Comparison of ENCODE assay signal across 1 fruit fly cellular context in genomic region chr2L:10278658-10279057, dm6.
TF ChIP-seq lines count a peak whose summit lies in the region.

Gene Utx (minus strand): TSS chr2L:10278811.

TF ChIP-seq in whole organism, embryonic, 481 proteins besides CTCF, POLR2A, EP300 and RAD21 (continued from another document and continues in another):
- TF ChIP-seq CG7963 (GFP tag; IDR thresholded peaks at IDR 0.05; lab: Robert Waterston, UW; ENCODE audit: partially characterized antibody) = peak; percentile 51; the same call in 1 of the 3 replicates
- TF ChIP-seq D (optimal IDR thresholded peaks at IDR 0.05; lab: Kevin White, UChicago) = no peak
- no peak for TF ChIP-seq D (GFP tag; optimal IDR thresholded peaks at IDR 0.05; lab: Kevin White, UChicago)
- TF ChIP-seq CG15514 (GFP tag; optimal IDR thresholded peaks at IDR 0.05; lab: Kevin White, UChicago) = peak; percentile 67
- TF ChIP-seq gro (GFP tag; optimal IDR thresholded peaks at IDR 0.05; lab: Kevin White, UChicago) = peak; percentile 61
- no peak for TF ChIP-seq CG13296 (GFP tag; optimal IDR thresholded peaks at IDR 0.05; lab: Kevin White, UChicago)
- no peak for TF ChIP-seq sens (GFP tag; lab: Kevin White, UChicago)
- no peak for TF ChIP-seq Kr (GFP tag; optimal IDR thresholded peaks at IDR 0.05; lab: Kevin White, UChicago)
- no peak for TF ChIP-seq CG6683 (GFP tag; optimal IDR thresholded peaks at IDR 0.05; lab: Kevin White, UChicago)
- no peak for TF ChIP-seq tin (GFP tag; optimal IDR thresholded peaks at IDR 0.05; lab: Kevin White, UChicago)
- peak; percentile 62 for TF ChIP-seq ato (GFP tag; IDR thresholded peaks at IDR 0.05; lab: Robert Waterston, UW; ENCODE audit: partially characterized antibody)
- TF ChIP-seq sens-2 (GFP tag; IDR thresholded peaks at IDR 0.05; lab: Robert Waterston, UW) = no peak
- TF ChIP-seq CG8478 (optimal IDR thresholded peaks at IDR 0.05; lab: Kevin White, UChicago) = no peak
- no peak for TF ChIP-seq CG15601 (tag; optimal IDR thresholded peaks at IDR 0.05; lab: Kevin White, UChicago)
- no peak for TF ChIP-seq pb (GFP tag; optimal IDR thresholded peaks at IDR 0.05; lab: Kevin White, UChicago)
- peak; percentile 49 for TF ChIP-seq trem (tag; optimal IDR thresholded peaks at IDR 0.05; lab: Kevin White, UChicago)
- no peak for TF ChIP-seq CkIIα-i1 (GFP tag; IDR thresholded peaks at IDR 0.05; lab: Robert Waterston, UW)
- TF ChIP-seq wor (GFP tag; IDR thresholded peaks at IDR 0.05; lab: Robert Waterston, UW) = no peak
- no peak for TF ChIP-seq dpn (GFP tag; optimal IDR thresholded peaks at IDR 0.05; lab: Kevin White, UChicago)
- no peak for TF ChIP-seq seq (GFP tag; IDR thresholded peaks at IDR 0.05; lab: Robert Waterston, UW)
- TF ChIP-seq CG18599 (GFP tag; optimal IDR thresholded peaks at IDR 0.05; lab: Kevin White, UChicago) = no peak
- no peak for TF ChIP-seq NC2β (GFP tag; optimal IDR thresholded peaks at IDR 0.05; lab: Kevin White, UChicago)
- TF ChIP-seq CG3281 (GFP tag; optimal IDR thresholded peaks at IDR 0.05; lab: Kevin White, UChicago) = no peak
- peak; percentile 25 for TF ChIP-seq gfzf (GFP tag; optimal IDR thresholded peaks at IDR 0.05; lab: Kevin White, UChicago)
- no peak for TF ChIP-seq Camta (GFP tag; optimal IDR thresholded peaks at IDR 0.05; lab: Kevin White, UChicago)
- no peak for TF ChIP-seq Taf1 (GFP tag; IDR thresholded peaks at IDR 0.05; lab: Robert Waterston, UW)
- TF ChIP-seq fd3F (GFP tag; optimal IDR thresholded peaks at IDR 0.05; lab: Kevin White, UChicago) = no peak
- no peak for TF ChIP-seq CG15269 (tag; optimal IDR thresholded peaks at IDR 0.05; lab: Kevin White, UChicago)
- no peak for TF ChIP-seq HLH3B (GFP tag; IDR thresholded peaks at IDR 0.05; lab: Robert Waterston, UW)
- TF ChIP-seq CG4854 (GFP tag; optimal IDR thresholded peaks at IDR 0.05; lab: Kevin White, UChicago) = no peak
- TF ChIP-seq gsb (GFP tag; IDR thresholded peaks at IDR 0.05; lab: Robert Waterston, UW) = no peak
- no peak for TF ChIP-seq pita (GFP tag; optimal IDR thresholded peaks at IDR 0.05; lab: Kevin White, UChicago)
- no peak for TF ChIP-seq CG1603 (tag; optimal IDR thresholded peaks at IDR 0.05; lab: Kevin White, UChicago)
- TF ChIP-seq Rx (GFP tag; IDR thresholded peaks at IDR 0.05; lab: Robert Waterston, UW) = no peak
- no peak for TF ChIP-seq pho (GFP tag; optimal IDR thresholded peaks at IDR 0.05; lab: Kevin White, UChicago)
- TF ChIP-seq CG43689 (GFP tag; IDR thresholded peaks at IDR 0.05; lab: Robert Waterston, UW) = no peak
- peak; percentile 66; the same call in 1 of the 3 replicates for TF ChIP-seq mld (GFP tag; IDR thresholded peaks at IDR 0.05; lab: Robert Waterston, UW; ENCODE audit: partially characterized antibody)
- peak; percentile 45 for TF ChIP-seq CG12659 (GFP tag; optimal IDR thresholded peaks at IDR 0.05; lab: Kevin White, UChicago)
- no peak for TF ChIP-seq C15 (GFP tag; IDR thresholded peaks at IDR 0.05; lab: Robert Waterston, UW)
- no peak for TF ChIP-seq ewg (GFP tag; optimal IDR thresholded peaks at IDR 0.05; lab: Kevin White, UChicago)
- TF ChIP-seq Optix (GFP tag; IDR thresholded peaks at IDR 0.05; lab: Robert Waterston, UW) = no peak
- no peak for TF ChIP-seq klu (GFP tag; IDR thresholded peaks at IDR 0.05; lab: Robert Waterston, UW)
- no peak for TF ChIP-seq CG34422 (GFP tag; IDR thresholded peaks at IDR 0.05; lab: Robert Waterston, UW)
- no peak for TF ChIP-seq gcm (GFP tag; optimal IDR thresholded peaks at IDR 0.05; lab: Kevin White, UChicago)
- no peak for TF ChIP-seq emc (GFP tag; optimal IDR thresholded peaks at IDR 0.05; lab: Kevin White, UChicago)
- TF ChIP-seq CG3838 (GFP tag; optimal IDR thresholded peaks at IDR 0.05; lab: Kevin White, UChicago) = no peak
- no peak for TF ChIP-seq aop (GFP tag; IDR thresholded peaks at IDR 0.05; lab: Robert Waterston, UW)
- TF ChIP-seq gcm2 (GFP tag; optimal IDR thresholded peaks at IDR 0.05; lab: Kevin White, UChicago) = no peak
- no peak for TF ChIP-seq Ssrp (tag; optimal IDR thresholded peaks at IDR 0.05; lab: Kevin White, UChicago)
- TF ChIP-seq btn (GFP tag; optimal IDR thresholded peaks at IDR 0.05; lab: Kevin White, UChicago) = no peak
- no peak for TF ChIP-seq sim (GFP tag; IDR thresholded peaks at IDR 0.05; lab: Robert Waterston, UW)
- no peak for TF ChIP-seq insv (GFP tag; optimal IDR thresholded peaks at IDR 0.05; lab: Kevin White, UChicago)
- no peak for TF ChIP-seq dan (GFP tag; IDR thresholded peaks at IDR 0.05; lab: Robert Waterston, UW)
- TF ChIP-seq Dfd (GFP tag; optimal IDR thresholded peaks at IDR 0.05; lab: Kevin White, UChicago) = no peak
- no peak for TF ChIP-seq CG18011 (GFP tag; optimal IDR thresholded peaks at IDR 0.05; lab: Kevin White, UChicago)
- TF ChIP-seq knrl (GFP tag; IDR thresholded peaks at IDR 0.05; lab: Robert Waterston, UW; ENCODE audit: partially characterized antibody) = peak; percentile 92
- TF ChIP-seq CG2875 (GFP tag; optimal IDR thresholded peaks at IDR 0.05; lab: Kevin White, UChicago) = no peak
- peak; percentile 56 for TF ChIP-seq CG14710 (tag; optimal IDR thresholded peaks at IDR 0.05; lab: Kevin White, UChicago)
- TF ChIP-seq pfk (GFP tag; optimal IDR thresholded peaks at IDR 0.05; lab: Kevin White, UChicago) = peak; percentile 93
- no peak for TF ChIP-seq stwl (tag; optimal IDR thresholded peaks at IDR 0.05; lab: Kevin White, UChicago)
- no peak for TF ChIP-seq Gsc (GFP tag; IDR thresholded peaks at IDR 0.05; lab: Robert Waterston, UW)
- TF ChIP-seq CG13424 (tag; optimal IDR thresholded peaks at IDR 0.05; lab: Kevin White, UChicago) = no peak
- TF ChIP-seq CG12942 (GFP tag; optimal IDR thresholded peaks at IDR 0.05; lab: Kevin White, UChicago) = no peak
- no peak for TF ChIP-seq Bdp1 (GFP tag; optimal IDR thresholded peaks at IDR 0.05; lab: Kevin White, UChicago)
- TF ChIP-seq NK7.1 (GFP tag; optimal IDR thresholded peaks at IDR 0.05; lab: Kevin White, UChicago) = no peak
- TF ChIP-seq row (GFP tag; IDR thresholded peaks at IDR 0.05; lab: Robert Waterston, UW) = peak; percentile 87
- no peak for TF ChIP-seq CG32772 (GFP tag; IDR thresholded peaks at IDR 0.05; lab: Robert Waterston, UW)
- TF ChIP-seq CG31365 (tag; optimal IDR thresholded peaks at IDR 0.05; lab: Kevin White, UChicago) = no peak
- no peak for TF ChIP-seq CG7786 (GFP tag; optimal IDR thresholded peaks at IDR 0.05; lab: Kevin White, UChicago)
- TF ChIP-seq HLH54F (GFP tag; optimal IDR thresholded peaks at IDR 0.05; lab: Kevin White, UChicago) = no peak
- TF ChIP-seq h (optimal IDR thresholded peaks at IDR 0.05; lab: Kevin White, UChicago) = no peak
- no peak for TF ChIP-seq Neu2 (GFP tag; optimal IDR thresholded peaks at IDR 0.05; lab: Kevin White, UChicago; ENCODE audit: borderline replicate concordance)
- no peak for TF ChIP-seq Ravus (GFP tag; IDR thresholded peaks at IDR 0.05; lab: Robert Waterston, UW)
- TF ChIP-seq nerfin-1 (tag; optimal IDR thresholded peaks at IDR 0.05; lab: Kevin White, UChicago) = no peak
- TF ChIP-seq rib (GFP tag; IDR thresholded peaks at IDR 0.05; lab: Robert Waterston, UW) = no peak
- TF ChIP-seq unc-4 (GFP tag; IDR thresholded peaks at IDR 0.05; lab: Robert Waterston, UW; ENCODE audit: partially characterized antibody) = peak; percentile 75
- no peak for TF ChIP-seq CG4282 (GFP tag; optimal IDR thresholded peaks at IDR 0.05; lab: Kevin White, UChicago)
- TF ChIP-seq twi (tag; optimal IDR thresholded peaks at IDR 0.05; lab: Kevin White, UChicago) = no peak
- TF ChIP-seq caup (GFP tag; optimal IDR thresholded peaks at IDR 0.05; lab: Kevin White, UChicago; ENCODE audit: severe bottlenecking) = no peak
- TF ChIP-seq CG10959 (GFP tag; IDR thresholded peaks at IDR 0.05; lab: Robert Waterston, UW) = no peak
- TF ChIP-seq CG31224 (GFP tag; IDR thresholded peaks at IDR 0.05; lab: Robert Waterston, UW) = no peak
- TF ChIP-seq cato (GFP tag; optimal IDR thresholded peaks at IDR 0.05; lab: Kevin White, UChicago; ENCODE audit: borderline replicate concordance) = no peak
- no peak for TF ChIP-seq lilli (GFP tag; optimal IDR thresholded peaks at IDR 0.05; lab: Kevin White, UChicago)
- TF ChIP-seq Dp (GFP tag; optimal IDR thresholded peaks at IDR 0.05; lab: Kevin White, UChicago) = peak; percentile 45
- TF ChIP-seq CG4404 (GFP tag; IDR thresholded peaks at IDR 0.05; lab: Robert Waterston, UW) = no peak
- TF ChIP-seq MTF-1 (GFP tag; optimal IDR thresholded peaks at IDR 0.05; lab: Kevin White, UChicago; ENCODE audit: borderline replicate concordance) = no peak
- no peak for TF ChIP-seq fd96Cb (tag; optimal IDR thresholded peaks at IDR 0.05; lab: Kevin White, UChicago)
- no peak for TF ChIP-seq Atf-2 (GFP tag; optimal IDR thresholded peaks at IDR 0.05; lab: Kevin White, UChicago)
- TF ChIP-seq vnd (GFP tag; IDR thresholded peaks at IDR 0.05; lab: Robert Waterston, UW; ENCODE audit: partially characterized antibody) = peak; percentile 76
- peak; percentile 49 for TF ChIP-seq CG2116 (GFP tag; optimal IDR thresholded peaks at IDR 0.05; lab: Kevin White, UChicago)
- TF ChIP-seq CG9797 (GFP tag; optimal IDR thresholded peaks at IDR 0.05; lab: Kevin White, UChicago) = no peak
- peak; percentile 39; the same call in 1 of the 2 replicates for TF ChIP-seq CG2129 (GFP tag; IDR thresholded peaks at IDR 0.05; lab: Robert Waterston, UW; ENCODE audit: partially characterized antibody)
- TF ChIP-seq cg (GFP tag; optimal IDR thresholded peaks at IDR 0.05; lab: Kevin White, UChicago) = no peak
- no peak for TF ChIP-seq p53 (GFP tag; optimal IDR thresholded peaks at IDR 0.05; lab: Kevin White, UChicago)
- no peak for TF ChIP-seq toy (GFP tag; IDR thresholded peaks at IDR 0.05; lab: Robert Waterston, UW)
- TF ChIP-seq CG10654 (GFP tag; optimal IDR thresholded peaks at IDR 0.05; lab: Kevin White, UChicago) = no peak
- TF ChIP-seq kni (GFP tag; optimal IDR thresholded peaks at IDR 0.05; lab: Kevin White, UChicago) = no peak
- no peak for TF ChIP-seq CG6813 (GFP tag; optimal IDR thresholded peaks at IDR 0.05; lab: Kevin White, UChicago)
- TF ChIP-seq CG14667 (GFP tag; IDR thresholded peaks at IDR 0.05; lab: Robert Waterston, UW) = no peak
- no peak for TF ChIP-seq gt (GFP tag; IDR thresholded peaks at IDR 0.05; lab: Robert Waterston, UW)
- no peak for TF ChIP-seq fd64A (GFP tag; optimal IDR thresholded peaks at IDR 0.05; lab: Kevin White, UChicago)
- TF ChIP-seq CrebB (tag; optimal IDR thresholded peaks at IDR 0.05; lab: Kevin White, UChicago) = no peak
- TF ChIP-seq unpg (GFP tag; optimal IDR thresholded peaks at IDR 0.05; lab: Kevin White, UChicago) = no peak
- TF ChIP-seq ase (GFP tag; IDR thresholded peaks at IDR 0.05; lab: Robert Waterston, UW) = no peak
- no peak for TF ChIP-seq ac (GFP tag; optimal IDR thresholded peaks at IDR 0.05; lab: Kevin White, UChicago)
- peak; percentile 88 for TF ChIP-seq BEAF-32 (GFP tag; optimal IDR thresholded peaks at IDR 0.05; lab: Kevin White, UChicago)
- no peak for TF ChIP-seq Lhr (GFP tag; optimal IDR thresholded peaks at IDR 0.05; lab: Kevin White, UChicago)
- peak; percentile 77 for TF ChIP-seq pzg (GFP tag; optimal IDR thresholded peaks at IDR 0.05; lab: Kevin White, UChicago)
- TF ChIP-seq pum (GFP tag; optimal IDR thresholded peaks at IDR 0.05; lab: Kevin White, UChicago) = no peak
- TF ChIP-seq ERR (GFP tag; optimal IDR thresholded peaks at IDR 0.05; lab: Kevin White, UChicago) = no peak
- TF ChIP-seq CG6254 (GFP tag; optimal IDR thresholded peaks at IDR 0.05; lab: Kevin White, UChicago) = no peak
- TF ChIP-seq her (GFP tag; optimal IDR thresholded peaks at IDR 0.05; lab: Kevin White, UChicago) = no peak
- TF ChIP-seq CG9817 (tag; optimal IDR thresholded peaks at IDR 0.05; lab: Kevin White, UChicago) = no peak
- no peak for TF ChIP-seq CG11456 (GFP tag; IDR thresholded peaks at IDR 0.05; lab: Robert Waterston, UW)
- no peak for TF ChIP-seq chif (GFP tag; optimal IDR thresholded peaks at IDR 0.05; lab: Kevin White, UChicago)
- TF ChIP-seq zfh1 (GFP tag; IDR thresholded peaks at IDR 0.05; lab: Robert Waterston, UW) = no peak
- no peak for TF ChIP-seq CG11504 (tag; optimal IDR thresholded peaks at IDR 0.05; lab: Kevin White, UChicago)
- TF ChIP-seq cwo (GFP tag; optimal IDR thresholded peaks at IDR 0.05; lab: Kevin White, UChicago) = no peak
- peak; percentile 75 for TF ChIP-seq CG14860 (GFP tag; IDR thresholded peaks at IDR 0.05; lab: Robert Waterston, UW; ENCODE audit: partially characterized antibody)
- peak; percentile 57; the same call in 1 of the 2 replicates for TF ChIP-seq slbo (GFP tag; IDR thresholded peaks at IDR 0.05; lab: Robert Waterston, UW)
- TF ChIP-seq CG1024 (GFP tag; IDR thresholded peaks at IDR 0.05; lab: Robert Waterston, UW) = peak; percentile 81
- TF ChIP-seq Oli (tag; optimal IDR thresholded peaks at IDR 0.05; lab: Kevin White, UChicago) = no peak
- peak; percentile 33; the same call in 1 of the 2 replicates for TF ChIP-seq MBD-R2 (GFP tag; IDR thresholded peaks at IDR 0.05; lab: Robert Waterston, UW)
- no peak for TF ChIP-seq slou (GFP tag; optimal IDR thresholded peaks at IDR 0.05; lab: Kevin White, UChicago)
- no peak for TF ChIP-seq Hsf (GFP tag; optimal IDR thresholded peaks at IDR 0.05; lab: Kevin White, UChicago)
- TF ChIP-seq CG10462 (GFP tag; optimal IDR thresholded peaks at IDR 0.05; lab: Kevin White, UChicago) = no peak
- TF ChIP-seq Ada2b (GFP tag; IDR thresholded peaks at IDR 0.05; lab: Robert Waterston, UW) = no peak
- TF ChIP-seq Med (GFP tag; lab: Kevin White, UChicago) = no peak
- no peak for TF ChIP-seq CG9876 (GFP tag; optimal IDR thresholded peaks at IDR 0.05; lab: Kevin White, UChicago)
- TF ChIP-seq CoRest (tag; optimal IDR thresholded peaks at IDR 0.05; lab: Kevin White, UChicago) = no peak
- TF ChIP-seq Ets97D (GFP tag; optimal IDR thresholded peaks at IDR 0.05; lab: Kevin White, UChicago) = peak; percentile 50
- peak; percentile 80 for TF ChIP-seq Scr (GFP tag; IDR thresholded peaks at IDR 0.05; lab: Robert Waterston, UW; ENCODE audit: partially characterized antibody)
- TF ChIP-seq Hr3 (GFP tag; optimal IDR thresholded peaks at IDR 0.05; lab: Kevin White, UChicago) = no peak
- peak; percentile 55 for TF ChIP-seq CG4617 (GFP tag; optimal IDR thresholded peaks at IDR 0.05; lab: Kevin White, UChicago; ENCODE audit: borderline replicate concordance)
- TF ChIP-seq grn (GFP tag; optimal IDR thresholded peaks at IDR 0.05; lab: Kevin White, UChicago) = no peak
- no peak for TF ChIP-seq CG8388 (GFP tag; optimal IDR thresholded peaks at IDR 0.05; lab: Kevin White, UChicago)
- TF ChIP-seq mirr (GFP tag; optimal IDR thresholded peaks at IDR 0.05; lab: Kevin White, UChicago) = no peak
- no peak for TF ChIP-seq chn (GFP tag; optimal IDR thresholded peaks at IDR 0.05; lab: Kevin White, UChicago)
- no peak for TF ChIP-seq CG15696 (tag; optimal IDR thresholded peaks at IDR 0.05; lab: Kevin White, UChicago)
